Worm (Caenorhabditis elegans) whole organism, L2 larva: ENCODE results near the gene T11F9.22.

Experiments
- C34F6.9 ChIP-seq: fragments of 150-350 bp; optimal IDR thresholded peaks from 2 replicates; lab custom pipeline; 2014; ENCODE audit warnings: missing biosample characterization, missing genetic modification characterization
- F13H6.1 ChIP-seq: sonication (generic microtip); optimal IDR thresholded peaks from 2 replicates; lab custom pipeline; 2016; ENCODE audit warnings: missing genetic modification characterization, missing compliant biosample characterization
- R02D3.7 ChIP-seq: fragments of 150-350 bp; optimal IDR thresholded peaks from 2 replicates; lab custom pipeline; 2014; ENCODE audit warnings: missing biosample characterization, missing genetic modification characterization
- Y55F3AM.14 ChIP-seq: fragments of 200-800 bp; sonication (Bioruptor generic); optimal IDR thresholded peaks from 2 replicates; lab custom pipeline; 2018; ENCODE audit warnings: mild to moderate bottlenecking, missing genetic modification characterization, missing compliant biosample characterization
- ZK546.5 ChIP-seq: sonication (generic microtip); optimal IDR thresholded peaks from 2 replicates; lab custom pipeline; 2017; ENCODE audit warnings: missing biosample characterization, missing genetic modification characterization
- alr-1 ChIP-seq: fragments of 150-350 bp; optimal IDR thresholded peaks from 2 replicates; lab custom pipeline; 2014; ENCODE audit warnings: missing biosample characterization, missing genetic modification characterization
- aly-2 ChIP-seq: fragments of 150-350 bp; optimal IDR thresholded peaks from 2 replicates; lab custom pipeline; 2014; ENCODE audit warnings: missing biosample characterization, missing genetic modification characterization
- ama-1 ChIP-seq: fragments of 150-350 bp; optimal IDR thresholded peaks from 2 replicates; lab custom pipeline; 2018; ENCODE audit warnings: inconsistent platforms
- blmp-1 ChIP-seq: sonication (generic microtip); optimal IDR thresholded peaks from 2 replicates; lab custom pipeline; 2017; ENCODE audit warnings: missing genetic modification characterization, mild to moderate bottlenecking, missing compliant biosample characterization, antibody characterized with exemption, moderate library complexity; ENCODE audit not compliant: insufficient read depth
- ceh-16 ChIP-seq: fragments of 150-350 bp; optimal IDR thresholded peaks from 2 replicates; lab custom pipeline; 2014; ENCODE audit warnings: missing biosample characterization, missing genetic modification characterization
- ceh-82 ChIP-seq: fragments of 150-350 bp; optimal IDR thresholded peaks from 2 replicates; lab custom pipeline; 2014; ENCODE audit warnings: missing biosample characterization, missing genetic modification characterization
- crh-2 ChIP-seq: sonication (generic microtip); optimal IDR thresholded peaks from 2 replicates; lab custom pipeline; 2017; ENCODE audit warnings: missing biosample characterization, missing genetic modification characterization
- dmd-4 ChIP-seq: sonication (generic microtip); optimal IDR thresholded peaks from 2 replicates; lab custom pipeline; 2017; ENCODE audit warnings: missing biosample characterization, missing genetic modification characterization
- egl-27 ChIP-seq: sonication (generic microtip); optimal IDR thresholded peaks from 3 replicates; lab custom pipeline; 2017; ENCODE audit warnings: missing biosample characterization, missing genetic modification reagents, missing genetic modification characterization
- elt-1 ChIP-seq: fragments of 150-350 bp; optimal IDR thresholded peaks from 2 replicates; lab custom pipeline; 2014; ENCODE audit warnings: missing biosample characterization, missing genetic modification characterization
- elt-3 ChIP-seq: sonication (generic microtip); optimal IDR thresholded peaks from 2 replicates; lab custom pipeline; 2017; ENCODE audit warnings: missing biosample characterization, missing genetic modification characterization
- fos-1 ChIP-seq: fragments of 150-350 bp; optimal IDR thresholded peaks from 2 replicates; lab custom pipeline; 2014; ENCODE audit warnings: missing biosample characterization, missing genetic modification characterization
- gmeb-1 ChIP-seq: fragments of 150-350 bp; optimal IDR thresholded peaks from 2 replicates; lab custom pipeline; 2014; ENCODE audit warnings: missing biosample characterization, missing genetic modification characterization
- lin-11 ChIP-seq: fragments of 150-350 bp; sonication (generic microtip); optimal IDR thresholded peaks from 2 replicates; lab custom pipeline; 2014; ENCODE audit warnings: missing biosample characterization, missing genetic modification characterization, inconsistent platforms, mixed read lengths
- lin-13 ChIP-seq: fragments of 150-350 bp; optimal IDR thresholded peaks from 2 replicates; lab custom pipeline; 2014; ENCODE audit warnings: missing biosample characterization, missing genetic modification reagents, missing genetic modification characterization
- lin-39 ChIP-seq: fragments of 150-350 bp; optimal IDR thresholded peaks from 2 replicates; lab custom pipeline; 2014; ENCODE audit warnings: missing biosample characterization, missing genetic modification reagents, missing genetic modification characterization
- lsy-2 ChIP-seq, 2 experiments: fragments of 150-350 bp in 1 of 2; sonication (generic microtip) in 1 of 2; optimal IDR thresholded peaks; 2 replicates each; lab custom pipeline; 2014 to 2017; ENCODE audit warnings: missing biosample characterization in 2 of 2, missing genetic modification characterization in 2 of 2
- mab-5 ChIP-seq: fragments of 150-350 bp; optimal IDR thresholded peaks from 2 replicates; lab custom pipeline; 2014; ENCODE audit warnings: missing biosample characterization, missing genetic modification characterization
- mbf-1 ChIP-seq: sonication (generic microtip); optimal IDR thresholded peaks from 2 replicates; lab custom pipeline; 2017; ENCODE audit warnings: missing biosample characterization, missing genetic modification characterization
- mdl-1 ChIP-seq, 2 experiments: fragments of 150-350 bp in 1 of 2; sonication (generic microtip) in 1 of 2; optimal IDR thresholded peaks; 2 replicates each; lab custom pipeline; 2017; ENCODE audit warnings: missing biosample characterization in 2 of 2, missing genetic modification characterization in 2 of 2
- nhr-10 ChIP-seq: sonication (generic microtip); optimal IDR thresholded peaks from 2 replicates; lab custom pipeline; 2017; ENCODE audit warnings: missing biosample characterization, missing genetic modification characterization
- nhr-11 ChIP-seq: fragments of 150-350 bp; optimal IDR thresholded peaks from 2 replicates; lab custom pipeline; 2014; ENCODE audit warnings: missing biosample characterization, missing genetic modification characterization
- nhr-12 ChIP-seq: fragments of 150-350 bp; optimal IDR thresholded peaks from 2 replicates; lab custom pipeline; 2014; ENCODE audit warnings: missing biosample characterization, missing genetic modification characterization
- nhr-129 ChIP-seq: fragments of 150-350 bp; optimal IDR thresholded peaks from 2 replicates; lab custom pipeline; 2014; ENCODE audit warnings: missing biosample characterization, missing genetic modification characterization
- nhr-21 ChIP-seq: fragments of 150-350 bp; optimal IDR thresholded peaks from 2 replicates; lab custom pipeline; 2014; ENCODE audit warnings: missing biosample characterization, missing genetic modification characterization
- nhr-23 ChIP-seq: fragments of 150-350 bp; optimal IDR thresholded peaks from 2 replicates; lab custom pipeline; 2014; ENCODE audit warnings: missing biosample characterization, missing genetic modification reagents, missing genetic modification characterization
- nhr-237 ChIP-seq: fragments of 150-350 bp; optimal IDR thresholded peaks from 2 replicates; lab custom pipeline; 2014; ENCODE audit warnings: missing biosample characterization, missing genetic modification characterization
- nhr-25 ChIP-seq: fragments of 150-350 bp; sonication (generic microtip); optimal IDR thresholded peaks from 3 replicates; lab custom pipeline; 2014; ENCODE audit warnings: missing biosample characterization, missing genetic modification characterization
- nhr-6 ChIP-seq: fragments of 150-350 bp; optimal IDR thresholded peaks from 2 replicates; lab custom pipeline; 2014; ENCODE audit warnings: missing biosample characterization, missing genetic modification characterization
- nhr-77 ChIP-seq: fragments of 150-350 bp; optimal IDR thresholded peaks from 2 replicates; lab custom pipeline; 2014; ENCODE audit warnings: missing biosample characterization, missing genetic modification characterization
- peb-1 ChIP-seq: fragments of 150-350 bp; optimal IDR thresholded peaks from 2 replicates; lab custom pipeline; 2014; ENCODE audit warnings: missing biosample characterization, missing genetic modification characterization
- sem-4 ChIP-seq: fragments of 150-350 bp; optimal IDR thresholded peaks from 2 replicates; lab custom pipeline; 2014; ENCODE audit warnings: missing biosample characterization, missing genetic modification reagents, missing genetic modification characterization
- skn-1 ChIP-seq: sonication (generic microtip); optimal IDR thresholded peaks from 2 replicates; lab custom pipeline; 2017; ENCODE audit warnings: missing biosample characterization, missing genetic modification characterization
- sma-3 ChIP-seq: sonication (generic microtip); optimal IDR thresholded peaks from 2 replicates; lab custom pipeline; 2016; ENCODE audit warnings: missing genetic modification reagents, missing genetic modification characterization, missing compliant biosample characterization
- sma-9 ChIP-seq, 2 experiments: fragments of 150-350 bp in 1 of 2; sonication (generic microtip) in 1 of 2; optimal IDR thresholded peaks; 2 replicates each; lab custom pipeline; 2014 to 2016; ENCODE audit warnings: missing genetic modification characterization in 2 of 2, mild to moderate bottlenecking in 1 of 2, missing biosample characterization in 1 of 2, missing compliant biosample characterization in 1 of 2, missing genetic modification reagents in 1 of 2, moderate library complexity in 1 of 2
- snpc-4 ChIP-seq: fragments of 150-350 bp; optimal IDR thresholded peaks from 2 replicates; lab custom pipeline; 2014; ENCODE audit warnings: missing biosample characterization, missing genetic modification characterization
- unc-39 ChIP-seq: fragments of 150-350 bp; optimal IDR thresholded peaks from 2 replicates; lab custom pipeline; 2014; ENCODE audit warnings: missing biosample characterization, missing genetic modification characterization
- unc-55 ChIP-seq: fragments of 150-350 bp; sonication (generic microtip); optimal IDR thresholded peaks from 3 replicates; lab custom pipeline; 2014; ENCODE audit warnings: missing biosample characterization, missing genetic modification reagents, missing genetic modification characterization
- unc-62 ChIP-seq: fragments of 150-350 bp; optimal IDR thresholded peaks from 2 replicates; lab custom pipeline; 2014; ENCODE audit warnings: missing biosample characterization, missing genetic modification reagents, missing genetic modification characterization
- zag-1 ChIP-seq: fragments of 150-350 bp; optimal IDR thresholded peaks from 2 replicates; lab custom pipeline; 2014; ENCODE audit warnings: missing biosample characterization, missing genetic modification characterization
- ztf-1 ChIP-seq: fragments of 200-800 bp; sonication (Bioruptor generic); conservative IDR thresholded peaks from 2 replicates; pipeline ENCODE4 v1.3.6; 2022; ENCODE audit warnings: missing genetic modification characterization, missing compliant biosample characterization
- ztf-11 ChIP-seq: sonication (generic microtip); optimal IDR thresholded peaks from 2 replicates; lab custom pipeline; 2017; ENCODE audit warnings: missing biosample characterization, missing genetic modification characterization
- ztf-4 ChIP-seq: fragments of 150-350 bp; optimal IDR thresholded peaks from 2 replicates; lab custom pipeline; 2014; ENCODE audit warnings: missing biosample characterization, missing genetic modification characterization

T11F9.22 gene

DNA sequence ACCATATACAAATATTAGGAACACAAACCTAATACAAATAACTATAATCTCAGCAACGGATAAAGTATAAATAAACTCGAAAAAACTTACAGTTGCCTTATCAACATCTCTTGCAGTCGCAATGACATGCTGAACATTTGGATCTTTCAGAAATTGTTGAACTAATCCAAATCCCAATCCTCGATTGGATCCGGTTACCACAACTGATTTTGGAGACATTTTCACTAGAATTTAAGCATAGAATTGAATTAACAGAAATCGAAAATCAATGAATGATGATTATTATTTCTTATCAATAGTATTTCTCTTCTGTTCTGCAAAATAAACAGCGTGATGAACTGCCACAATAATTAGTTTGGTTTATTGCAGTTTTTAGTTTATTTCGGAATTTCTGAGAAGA lies 40.7 kb downstream of the T11F9.22 start, which contains the start of the genes C55A6.11 and C55A6.7:
TSS of gene C55A6.11 (plus strand) at position 301 of the 400 bp plus-strand sequence.
TSS of gene C55A6.7 (minus strand) at position 316 of the 400 bp plus-strand sequence.
- TF ChIP-seq sem-4 (tag; lab: Kevin White, UChicago), result no peak
- TF ChIP-seq sma-9 (GFP tag; optimal IDR thresholded peaks at IDR 0.05; lab: Kevin White, UChicago), result no peak
- TF ChIP-seq sma-9 (tag; optimal IDR thresholded peaks at IDR 0.05; lab: Kevin White, UChicago), result no peak
- TF ChIP-seq nhr-129, result no peak
- TF ChIP-seq nhr-21 (tag; lab: Kevin White, UChicago), result no peak
- TF ChIP-seq lsy-2 (tag; optimal IDR thresholded peaks at IDR 0.05; lab: Kevin White, UChicago), result no peak
- no peak for TF ChIP-seq sma-3
- TF ChIP-seq blmp-1 (tag; lab: Kevin White, UChicago), result no peak
- TF ChIP-seq ztf-4 (tag; lab: Kevin White, UChicago), result no peak
- TF ChIP-seq nhr-25 (tag; lab: Kevin White, UChicago), result no peak
- TF ChIP-seq lin-11, result no peak
- TF ChIP-seq fos-1 (tag; lab: Kevin White, UChicago), result no peak
- TF ChIP-seq nhr-10, result no peak
- TF ChIP-seq nhr-6 (tag; lab: Kevin White, UChicago), result no peak
- no peak for TF ChIP-seq skn-1 (tag; lab: Kevin White, UChicago)
- TF ChIP-seq ama-1 (lab: Kevin White, UChicago), result no peak
- TF ChIP-seq ceh-82 (tag; lab: Kevin White, UChicago), result no peak
- no peak for TF ChIP-seq R02D3.7 (tag; lab: Kevin White, UChicago)
- TF ChIP-seq elt-1 (tag; lab: Kevin White, UChicago), result no peak
- no peak for TF ChIP-seq egl-27 (tag; lab: Kevin White, UChicago)
- TF ChIP-seq lin-13 (GFP tag; lab: Kevin White, UChicago), result no peak

DNA sequence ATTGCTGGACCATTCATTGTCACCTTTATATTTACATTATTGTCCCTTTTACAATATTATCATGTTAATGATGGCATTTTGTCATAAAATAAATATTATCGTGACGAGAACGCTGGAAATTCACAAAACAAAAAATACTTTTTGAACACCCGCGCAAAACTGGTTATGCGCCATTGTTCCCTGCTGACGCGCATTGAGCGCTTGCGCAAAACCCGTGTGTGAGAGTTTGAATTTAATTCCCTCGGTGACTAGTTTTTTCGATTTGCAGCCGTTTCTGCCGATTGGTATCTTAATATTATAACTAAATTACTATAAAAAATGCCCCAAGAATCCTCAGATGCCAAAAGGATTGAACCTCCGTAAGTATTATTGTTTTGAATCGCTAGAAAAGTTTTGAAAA lies 41.9 kb downstream of the T11F9.22 start, which contains the start of gene pafo-1:
TSS of gene pafo-1 (plus strand) at position 256 of the 400 bp plus-strand sequence.
- TF ChIP-seq egl-27 (tag; lab: Kevin White, UChicago) (peak; percentile 81), unc-62 (GFP tag; lab: Kevin White, UChicago) (peak; percentile 31), R02D3.7 (tag; lab: Kevin White, UChicago) (peak; percentile 58), nhr-10 (peak; percentile 36), ztf-4 (tag; lab: Kevin White, UChicago) (peak; percentile 37), fos-1 (tag; lab: Kevin White, UChicago) (peak; percentile 52), mdl-1 (tag; optimal IDR thresholded peaks at IDR 0.05; lab: Kevin White, UChicago) (peak in 1 of 2 experiments; percentile 60), blmp-1 (tag; lab: Kevin White, UChicago) (peak; percentile 41), mab-5 (peak; percentile 81), elt-3 (tag; lab: Kevin White, UChicago) (no peak), nhr-11 (tag; lab: Kevin White, UChicago) (no peak), zag-1 (tag; lab: Kevin White, UChicago) (peak; percentile 58), nhr-237 (tag; lab: Kevin White, UChicago) (peak; percentile 59), ZK546.5 (no peak), ceh-16 (tag; lab: Kevin White, UChicago) (no peak), lin-13 (GFP tag; lab: Kevin White, UChicago) (peak; percentile 84), sma-3 (peak; percentile 83), nhr-25 (tag; lab: Kevin White, UChicago) (peak; percentile 91), ztf-1 (GFP tag; lab: Robert Waterston, UW) (no peak), nhr-129 (peak; percentile 72), snpc-4 (tag; lab: Kevin White, UChicago) (peak; percentile 55), nhr-21 (tag; lab: Kevin White, UChicago) (peak; percentile 75), Y55F3AM.14 (GFP tag; lab: Kevin White, UChicago) (peak; percentile 46), nhr-23 (tag; lab: Kevin White, UChicago) (no peak), peb-1 (tag; lab: Kevin White, UChicago) (no peak), dmd-4 (tag; lab: Kevin White, UChicago) (no peak), unc-55 (GFP tag; lab: Kevin White, UChicago) (peak; percentile 92), nhr-77 (tag; lab: Kevin White, UChicago) (peak; percentile 62), F13H6.1 (tag; lab: Kevin White, UChicago) (peak; percentile 86), lsy-2 (tag; optimal IDR thresholded peaks at IDR 0.05; lab: Kevin White, UChicago) (peak; percentile 87 to 93), aly-2 (tag; lab: Kevin White, UChicago) (no peak), C34F6.9 (tag; lab: Kevin White, UChicago) (peak; percentile 91), sem-4 (tag; lab: Kevin White, UChicago) (peak; percentile 63), crh-2 (tag; lab: Kevin White, UChicago) (peak; percentile 74), mbf-1 (tag; lab: Kevin White, UChicago) (no peak), lin-39 (tag; lab: Kevin White, UChicago) (no peak), ceh-82 (tag; lab: Kevin White, UChicago) (no peak), ztf-11 (tag; lab: Kevin White, UChicago) (no peak), unc-39 (tag; lab: Kevin White, UChicago) (no peak), nhr-6 (tag; lab: Kevin White, UChicago) (peak; percentile 49), skn-1 (tag; lab: Kevin White, UChicago) (no peak), gmeb-1 (tag; lab: Kevin White, UChicago) (peak; percentile 99), nhr-12 (peak; percentile 5), lin-11 (peak; percentile 79), alr-1 (tag; lab: Kevin White, UChicago) (no peak), sma-9 (GFP tag; optimal IDR thresholded peaks at IDR 0.05; lab: Kevin White, UChicago) (peak; percentile 95), sma-9 (tag; optimal IDR thresholded peaks at IDR 0.05; lab: Kevin White, UChicago) (no peak)
